Fruit fly (Drosophila melanogaster): Measurements from ENCODE around the gene CG33764.

The CG33764 gene

DNA sequence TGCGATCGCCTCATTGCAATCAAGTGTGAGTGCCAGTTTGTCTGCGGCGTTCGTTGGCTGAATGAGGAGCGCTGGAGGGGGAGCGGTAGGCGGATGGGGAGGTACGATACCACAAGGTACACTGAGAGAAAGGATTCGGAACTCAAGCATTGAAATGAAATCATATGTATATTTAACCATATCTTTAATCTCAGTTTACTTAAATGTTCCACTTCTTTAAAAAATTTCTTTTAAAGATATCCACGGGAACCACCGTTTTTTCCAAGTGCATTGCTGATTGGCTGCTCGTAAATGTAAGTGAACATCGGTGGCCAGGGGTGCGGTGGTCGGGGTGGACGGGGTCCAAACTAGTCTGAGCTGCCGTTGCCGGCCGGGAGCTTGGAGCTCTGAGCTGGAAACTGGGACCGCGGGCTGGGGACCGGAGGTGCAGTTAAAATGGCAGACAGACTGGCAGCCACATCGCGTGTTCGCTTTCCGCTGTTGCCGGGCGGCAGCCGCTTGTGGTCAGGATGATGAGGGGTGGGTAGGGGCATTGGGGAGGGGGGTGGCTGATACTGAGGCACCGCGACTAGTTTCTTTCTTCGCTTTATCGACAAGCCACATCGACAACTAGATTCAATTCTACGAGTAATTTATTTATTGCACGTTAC, 39.0 kb downstream of the CG33764 start (continued):
- TF ChIP-seq hkb (optimal IDR thresholded peaks at IDR 0.05) (no peak), hkb (GFP tag; IDR thresholded peaks at IDR 0.05) (peak; percentile 98), CG2875 (GFP tag; optimal IDR thresholded peaks at IDR 0.05) (peak; percentile 98), zen2 (GFP tag; IDR thresholded peaks at IDR 0.05; ENCODE audit: partially characterized antibody) (no peak), dm (GFP tag; optimal IDR thresholded peaks at IDR 0.05) (peak; percentile 90), otp (GFP tag; IDR thresholded peaks at IDR 0.05) (peak; percentile 99), CG16815 (GFP tag; optimal IDR thresholded peaks at IDR 0.05) (peak; percentile 90), Stat92E (GFP tag; optimal IDR thresholded peaks at IDR 0.05) (peak in 1 of 3 experiments; percentile 93), vfl (GFP tag; optimal IDR thresholded peaks at IDR 0.05) (peak; percentile 70), Hr3 (GFP tag; optimal IDR thresholded peaks at IDR 0.05) (peak; percentile 97), GATAe (GFP tag; conservative IDR thresholded peaks at IDR 0.05) (peak; percentile 49; the same call in 1 of the 2 replicates), CG16813 (GFP tag; IDR thresholded peaks at IDR 0.05; ENCODE audit: partially characterized antibody) (no peak)

dm6 chr3L:4227164-4227563, 40.1 kb downstream of the CG33764 start, which contains the start of gene CG46460:
Gene CG46460, minus strand, starts transcription at chr3L:4227302.
- TF ChIP-seq Dref (GFP tag; IDR thresholded peaks at IDR 0.05) (no peak), HLH4C (GFP tag; IDR thresholded peaks at IDR 0.05; ENCODE audit: partially characterized antibody) (no peak), CG10366 (GFP tag; IDR thresholded peaks at IDR 0.05) (no peak), CG18619 (GFP tag; optimal IDR thresholded peaks at IDR 0.05) (no peak), CoRest (tag; optimal IDR thresholded peaks at IDR 0.05) (no peak), CG14710 (tag; optimal IDR thresholded peaks at IDR 0.05) (no peak), Dad (GFP tag; optimal IDR thresholded peaks at IDR 0.05) (no peak), prd (optimal IDR thresholded peaks at IDR 0.05) (no peak), prd (GFP tag; IDR thresholded peaks at IDR 0.05) (peak; percentile 10; the same call in 1 of the 3 replicates), ewg (GFP tag; optimal IDR thresholded peaks at IDR 0.05) (no peak), al (GFP tag; IDR thresholded peaks at IDR 0.05) (no peak), Med (GFP tag) (peak; percentile 84), CG15269 (tag; optimal IDR thresholded peaks at IDR 0.05) (no peak), CG11085 (GFP tag; IDR thresholded peaks at IDR 0.05) (no peak), Bteb2 (GFP tag; optimal IDR thresholded peaks at IDR 0.05) (no peak), br (optimal IDR thresholded peaks at IDR 0.05) (no peak), CG10267 (tag; optimal IDR thresholded peaks at IDR 0.05) (no peak), Lhr (GFP tag; optimal IDR thresholded peaks at IDR 0.05) (no peak), Xbp1 (GFP tag; optimal IDR thresholded peaks at IDR 0.05) (no peak), CG18011 (GFP tag; optimal IDR thresholded peaks at IDR 0.05) (no peak), CG18262 (tag; optimal IDR thresholded peaks at IDR 0.05) (no peak), Scr (GFP tag; IDR thresholded peaks at IDR 0.05; ENCODE audit: partially characterized antibody) (0 out of 2 replicates have a peak, but pooled peaks have one; percentile 22), CG17829 (tag; optimal IDR thresholded peaks at IDR 0.05) (no peak), Dfd (GFP tag; optimal IDR thresholded peaks at IDR 0.05) (no peak), Blimp-1 (GFP tag; optimal IDR thresholded peaks at IDR 0.05) (no peak), CG14050 (GFP tag; IDR thresholded peaks at IDR 0.05) (no peak), CG10959 (GFP tag; IDR thresholded peaks at IDR 0.05) (no peak), trem (tag; optimal IDR thresholded peaks at IDR 0.05) (no peak), CkIIα-i1 (GFP tag; IDR thresholded peaks at IDR 0.05) (no peak), schlank (tag; optimal IDR thresholded peaks at IDR 0.05) (no peak), CG2199 (GFP tag; IDR thresholded peaks at IDR 0.05) (no peak), CG10565 (GFP tag; optimal IDR thresholded peaks at IDR 0.05) (no peak), Dll (GFP tag; IDR thresholded peaks at IDR 0.05; ENCODE audit: partially characterized antibody) (0 out of 4 replicates have a peak, but pooled peaks have one; percentile 22), tup (GFP tag; optimal IDR thresholded peaks at IDR 0.05) (no peak), CG2202 (tag; optimal IDR thresholded peaks at IDR 0.05) (no peak), H2.0 (GFP tag; IDR thresholded peaks at IDR 0.05) (no peak), PHDP (tag; optimal IDR thresholded peaks at IDR 0.05) (no peak), Aef1 (GFP tag; IDR thresholded peaks at IDR 0.05) (no peak)
